Worm (Caenorhabditis elegans) whole organism, midembryonic: ENCODE results near the gene acl-2.

Source experiments
- T22C8.4 ChIP-seq: fragments of 200-800 bp; sonication (Bioruptor generic); IDR thresholded peaks from 2 replicates; pipeline ENCODE4 v1.3.6; 2022; ENCODE audit warnings: missing genetic modification characterization, missing compliant biosample characterization
- cog-1 ChIP-seq: sonication (generic microtip); optimal IDR thresholded peaks from 2 replicates; lab custom pipeline; 2016; ENCODE audit warnings: missing genetic modification characterization, missing compliant biosample characterization
- flt-1 ChIP-seq: fragments of 200-800 bp; sonication (Bioruptor generic); IDR thresholded peaks from 2 replicates; pipeline ENCODE4 v1.3.6; 2022; ENCODE audit warnings: missing genetic modification characterization, missing compliant biosample characterization
- klf-2 ChIP-seq: fragments of 200-800 bp; sonication (Bioruptor generic); conservative IDR thresholded peaks from 2 replicates; pipeline ENCODE4 v1.3.6; 2022; ENCODE audit warnings: missing genetic modification reagents, missing genetic modification characterization, missing compliant biosample characterization
- med-1 ChIP-seq: sonication (generic microtip); optimal IDR thresholded peaks from 2 replicates; lab custom pipeline; 2017; ENCODE audit warnings: missing genetic modification characterization, mild to moderate bottlenecking, missing compliant biosample characterization, antibody characterized with exemption, missing genetic modification reagents; ENCODE audit not compliant: insufficient read depth
- ref-1 ChIP-seq: fragments of 200-800 bp; sonication (Bioruptor generic); conservative IDR thresholded peaks from 2 replicates; pipeline ENCODE4 v1.3.6; 2022; ENCODE audit warnings: missing genetic modification reagents, missing genetic modification characterization, missing compliant biosample characterization
- ztf-23 ChIP-seq: fragments of 200-800 bp; sonication (Bioruptor generic); IDR thresholded peaks from 2 replicates; pipeline ENCODE4 v1.3.6; 2022; ENCODE audit warnings: missing genetic modification reagents, missing genetic modification characterization, missing compliant biosample characterization
- ztf-29 ChIP-seq: fragments of 200-800 bp; sonication (Bioruptor generic); IDR thresholded peaks from 2 replicates; pipeline ENCODE4 v1.3.6; 2022; ENCODE audit warnings: missing genetic modification reagents, missing genetic modification characterization, missing compliant biosample characterization

ce11 chrV:10000760-10001159, 30.1 kb downstream of the acl-2 start, which contains the start of gene K08H10.10:
- TF ChIP-seq T22C8.4 (GFP tag; lab: Robert Waterston, UW): no peak
- TF ChIP-seq klf-2 (GFP tag; lab: Robert Waterston, UW): no peak
- no peak for TF ChIP-seq ztf-23
- no peak for TF ChIP-seq ref-1 (GFP tag; lab: Robert Waterston, UW)
- no peak for TF ChIP-seq ztf-29 (GFP tag; lab: Robert Waterston, UW)
- TF ChIP-seq flt-1 (GFP tag; lab: Robert Waterston, UW): no peak
- TF ChIP-seq cog-1 (tag; lab: Kevin White, UChicago): no peak
- TF ChIP-seq med-1: no peak
